Worm (Caenorhabditis elegans): ENCODE data around the gene Y73C8C.8.
"Not testable (repeated sequence)": the region's sequence is repeated elsewhere in the genome, so short reads cannot be mapped to it uniquely, and the experiment has no call there.

The Y73C8C.8 gene

DNA sequence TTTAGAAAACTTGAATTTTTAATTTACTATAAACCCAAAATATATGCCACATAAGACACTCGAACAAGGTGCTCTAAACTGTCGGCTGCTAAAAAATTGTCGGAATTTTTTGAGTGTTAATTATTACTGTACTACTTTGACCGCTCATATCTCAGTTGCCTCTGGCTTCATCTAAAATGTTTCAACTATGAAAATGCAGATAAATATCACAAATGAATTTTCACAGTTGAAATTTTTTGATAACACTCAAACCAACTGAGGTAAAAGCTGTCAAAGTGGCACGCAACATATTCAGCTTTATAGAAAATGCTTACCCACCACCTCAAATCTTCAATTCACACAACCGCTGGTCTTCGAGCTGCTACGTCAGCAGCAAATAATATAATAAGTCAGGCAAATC is 24.9 kb downstream of the Y73C8C.8 start, which contains the start of gene acs-21:
Gene acs-21, plus strand, starts transcription at position 301 of the 400 bp plus-strand sequence.
- TF ChIP-seq saeg-2 (GFP tag; IDR thresholded peaks at IDR 0.05): no peak

DNA sequence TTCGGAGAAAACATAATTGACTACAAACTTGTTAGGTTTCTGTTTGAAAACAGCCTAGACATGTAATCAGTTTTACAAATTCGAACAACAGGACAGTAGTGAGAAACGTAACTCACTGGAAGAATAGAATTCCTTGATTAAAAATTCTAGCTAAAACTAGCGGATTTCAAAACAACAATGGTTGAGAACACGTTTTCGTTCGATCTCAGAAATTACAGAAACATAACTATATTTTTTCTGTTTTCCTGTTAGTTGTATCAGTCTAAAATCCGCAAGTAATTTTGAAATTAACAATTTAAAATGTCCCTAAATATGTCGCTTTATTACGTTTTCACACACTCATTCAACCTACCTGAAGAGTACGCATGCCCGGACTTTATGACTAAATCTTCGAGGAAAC is 27.4 kb downstream of the Y73C8C.8 start, which contains the start of gene srt-8:
Gene srt-8, plus strand, starts transcription at position 301 of the 400 bp plus-strand sequence.
- no peak for TF ChIP-seq F49E8.2 (tag; optimal IDR thresholded peaks at IDR 0.05; ENCODE audit: borderline replicate concordance)
- TF ChIP-seq D1046.2 (GFP tag; IDR thresholded peaks at IDR 0.05): no peak
- no peak for TF ChIP-seq ceh-82 (tag; optimal IDR thresholded peaks at IDR 0.05)
- no peak for TF ChIP-seq unc-39 (tag; optimal IDR thresholded peaks at IDR 0.05)

DNA sequence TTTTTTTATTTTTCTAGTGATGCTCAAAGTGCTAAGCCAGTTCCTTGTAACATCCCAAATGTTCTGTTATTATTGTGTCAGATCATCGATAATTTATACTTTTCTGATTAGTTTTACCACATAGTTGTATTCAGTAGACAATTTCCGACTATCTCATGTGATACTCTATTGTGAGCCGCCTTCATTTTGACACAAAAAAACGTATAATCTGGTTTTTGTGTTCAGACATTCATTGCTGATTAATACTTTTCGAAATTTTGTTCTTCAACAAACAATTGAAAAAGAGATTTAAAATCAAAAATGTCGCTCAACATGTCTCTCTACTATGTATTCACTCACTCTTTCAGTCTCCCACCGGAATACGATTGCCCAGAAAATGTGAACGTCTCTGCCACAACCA is 32.2 kb downstream of the Y73C8C.8 start, which contains the start of gene srt-7:
Gene srt-7, plus strand, starts transcription at position 301 of the 400 bp plus-strand sequence.
- no peak for TF ChIP-seq hif-1 (tag; optimal IDR thresholded peaks at IDR 0.05)
- TF ChIP-seq daf-12 (tag; optimal IDR thresholded peaks at IDR 0.05): no peak
- no peak for TF ChIP-seq ztf-11 (tag; optimal IDR thresholded peaks at IDR 0.05)
- TF ChIP-seq ZK337.2 (GFP tag; IDR thresholded peaks at IDR 0.05): no peak
- TF ChIP-seq T20F7.1 (GFP tag; optimal IDR thresholded peaks at IDR 0.05): no peak

DNA sequence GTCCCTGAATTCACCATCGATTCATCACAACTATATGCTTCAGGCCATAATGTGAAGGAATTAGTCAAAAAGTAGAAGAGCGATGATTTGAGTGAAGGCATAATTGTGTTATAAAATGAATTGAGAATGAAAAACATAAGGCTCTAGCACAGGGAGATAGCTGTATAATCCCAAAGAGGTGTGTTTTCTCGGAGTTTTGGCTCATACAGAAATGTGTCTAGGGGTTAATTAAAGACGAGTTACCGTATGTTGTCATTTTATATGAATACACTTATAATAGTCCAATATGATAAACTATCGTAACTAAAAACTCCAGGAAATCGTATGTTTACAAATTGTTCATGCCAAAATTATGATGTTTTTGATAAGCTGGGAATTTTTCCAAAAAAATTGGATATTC is 32.9 kb downstream of the Y73C8C.8 start, which contains the start of gene srt-5:
Gene srt-5, minus strand, starts transcription at position 101 of the 400 bp plus-strand sequence.
- TF ChIP-seq unc-62 (GFP tag; optimal IDR thresholded peaks at IDR 0.05 in 1 of 2) (peak in 1 of 2 experiments; percentile 61), unc-62 (tag; optimal IDR thresholded peaks at IDR 0.05) (no peak), F44E2.7 (GFP tag; IDR thresholded peaks at IDR 0.05) (no peak)

DNA sequence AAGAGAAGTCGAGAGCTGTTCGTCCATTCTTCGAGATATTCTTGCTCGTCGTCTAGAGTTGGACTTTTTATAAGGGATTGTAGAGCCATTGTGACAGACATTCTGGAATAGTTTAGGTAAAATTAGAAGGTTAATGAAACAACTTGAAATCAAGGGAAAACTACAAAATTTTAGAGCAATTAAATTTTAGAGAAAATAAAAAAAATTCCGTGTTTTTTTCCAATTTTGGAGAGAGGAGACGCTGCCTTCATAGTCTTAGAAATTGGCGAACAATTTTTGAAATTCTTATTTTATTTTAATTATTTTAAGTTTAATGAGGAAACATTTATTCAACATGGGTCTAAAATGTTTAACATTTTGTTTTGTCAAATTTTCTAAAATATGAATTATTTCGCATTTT is 42.1 kb downstream of the Y73C8C.8 start, which contains the start of gene C50H11.13:
Gene C50H11.13, minus strand, starts transcription at position 101 of the 400 bp plus-strand sequence.
- TF ChIP-seq mxl-3 (GFP tag; optimal IDR thresholded peaks at IDR 0.05): no peak

DNA sequence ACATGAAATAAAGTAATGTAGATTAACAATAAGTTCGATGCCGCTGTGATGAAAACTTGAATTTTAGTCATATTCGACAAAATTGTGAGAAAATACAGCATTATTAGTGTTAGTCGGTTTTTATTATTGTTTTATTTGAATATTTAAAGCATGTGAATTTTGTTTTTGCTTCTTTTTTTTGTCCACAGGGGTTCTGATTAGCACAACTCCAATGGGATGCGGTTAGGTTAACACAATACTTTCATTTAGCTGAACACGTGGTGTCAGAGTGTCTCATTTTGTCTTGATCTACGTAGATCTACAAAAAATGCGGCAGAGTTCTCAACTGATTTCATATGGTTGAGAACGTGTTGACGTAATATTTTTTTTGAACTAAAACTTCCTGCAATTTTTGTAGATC is 44.5 kb downstream of the Y73C8C.8 start, which contains the start of gene str-40:
Gene str-40, minus strand, starts transcription at position 101 of the 400 bp plus-strand sequence.
- no peak for TF ChIP-seq Y105C5A.15 (GFP tag; IDR thresholded peaks at IDR 0.05)
- no peak for TF ChIP-seq tra-1 (GFP tag; IDR thresholded peaks at IDR 0.05)
- no peak for TF ChIP-seq ceh-20 (GFP tag; IDR thresholded peaks at IDR 0.05)
- no peak for TF ChIP-seq lin-15B (tag; optimal IDR thresholded peaks at IDR 0.05)
- no peak for TF ChIP-seq unc-39 (tag; optimal IDR thresholded peaks at IDR 0.05)
- no peak for TF ChIP-seq ceh-32 (tag; optimal IDR thresholded peaks at IDR 0.05; ENCODE audit: poor library complexity)
- TF ChIP-seq nhr-76 (tag; optimal IDR thresholded peaks at IDR 0.05): no peak
- no peak for TF ChIP-seq fkh-10 (GFP tag; optimal IDR thresholded peaks at IDR 0.05)
- TF ChIP-seq nhr-10 (tag; optimal IDR thresholded peaks at IDR 0.05): no peak
- no peak for TF ChIP-seq ceh-44 (GFP tag; IDR thresholded peaks at IDR 0.05)

DNA sequence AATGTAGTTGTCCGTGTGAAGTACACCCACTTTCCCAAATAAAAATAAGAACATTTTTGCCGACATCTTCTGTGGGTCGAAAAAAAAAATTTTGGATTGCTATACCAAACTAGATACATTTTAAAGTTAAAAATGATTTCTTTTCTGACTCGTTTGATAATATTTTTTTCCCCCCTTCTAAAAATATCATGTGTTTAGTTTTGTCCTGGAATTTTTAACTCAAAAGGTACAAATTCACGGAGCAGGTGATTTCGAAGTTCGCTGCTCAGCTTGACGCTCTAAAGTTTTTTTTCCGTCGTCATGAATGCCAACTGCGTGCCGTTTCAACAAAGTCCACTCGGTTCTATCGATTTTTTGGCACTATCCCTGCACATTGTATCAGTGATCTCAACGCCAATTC is 47.7 kb downstream of the Y73C8C.8 start, which contains the start of gene srh-185:
Gene srh-185, plus strand, starts transcription at position 301 of the 400 bp plus-strand sequence.
- TF ChIP-seq unc-62 (GFP tag; optimal IDR thresholded peaks at IDR 0.05 in 1 of 2) (peak in 1 of 2 experiments; percentile 11), unc-62 (tag; optimal IDR thresholded peaks at IDR 0.05) (no peak), saeg-2 (GFP tag; IDR thresholded peaks at IDR 0.05) (no peak)

DNA sequence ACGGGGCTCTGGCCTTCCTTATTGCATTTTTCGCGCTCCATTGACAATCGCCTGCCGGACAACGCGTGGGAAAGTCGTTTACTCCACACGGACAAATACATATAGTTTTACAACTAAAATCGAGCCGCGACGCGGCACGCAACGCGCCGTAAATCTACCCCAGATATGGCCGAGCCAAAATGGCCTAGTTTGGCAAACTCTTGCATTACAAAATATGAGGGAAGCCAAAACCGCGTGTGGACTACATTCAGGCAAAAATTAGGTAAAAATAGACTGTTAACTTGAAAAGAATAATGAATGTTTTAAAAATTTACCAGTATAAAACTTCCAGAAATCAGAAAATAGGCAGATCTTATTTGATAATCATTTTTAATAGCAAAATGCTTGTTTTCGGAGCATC is 49.2 kb downstream of the Y73C8C.8 start, which contains the start of gene srt-16:
Gene srt-16, minus strand, starts transcription at position 101 of the 400 bp plus-strand sequence.
- TF ChIP-seq Y105C5A.15, snpc-1.2, zip-11 (GFP tag; IDR thresholded peaks at IDR 0.05): not testable (repeated sequence)
